Comparison of ENCODE assay signal across 2 fruit fly cellular contexts in the genomic region with DNA sequence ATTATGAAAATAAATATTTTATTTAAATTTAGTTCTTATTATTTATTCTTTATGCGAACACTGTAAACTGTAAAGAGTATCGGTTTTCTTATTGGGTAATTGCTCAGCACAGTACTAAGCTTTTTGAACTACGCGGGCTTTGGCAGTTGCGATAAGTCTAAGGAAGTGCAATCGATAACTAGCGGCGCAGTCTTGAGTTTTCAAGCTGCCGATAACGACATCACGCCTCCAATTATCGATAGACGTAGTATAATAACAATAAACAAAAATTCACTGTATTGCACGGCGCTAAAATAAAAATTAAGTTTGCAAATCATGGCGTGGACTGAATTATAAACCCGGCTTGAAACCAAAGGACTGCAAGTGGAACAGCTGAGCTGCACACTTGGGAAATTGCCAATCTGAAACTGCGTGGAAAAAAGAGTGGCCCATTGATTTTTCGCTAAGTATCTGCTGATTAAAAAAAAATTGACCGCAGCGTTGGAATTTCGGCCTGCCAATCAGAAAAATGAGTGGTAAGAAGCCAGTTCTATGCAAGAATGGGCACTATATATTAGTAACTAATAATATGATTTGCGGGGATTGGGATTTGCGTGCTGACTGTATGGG.
TF ChIP-seq lines count a peak whose summit lies in the region.

A gene (plus strand): TSS at position 224 of the 609 bp plus-strand sequence.

- no peak for TF ChIP-seq CTCF in whole organism, embryonic (GFP tag; optimal IDR thresholded peaks at IDR 0.05; lab: Kevin White, UChicago)

TF ChIP-seq in whole organism, embryonic, 481 proteins besides CTCF, POLR2A, EP300 and RAD21 (continues in another document):
- TF ChIP-seq pum (GFP tag; optimal IDR thresholded peaks at IDR 0.05; lab: Kevin White, UChicago): no peak
- TF ChIP-seq CG9437 (GFP tag; optimal IDR thresholded peaks at IDR 0.05; lab: Kevin White, UChicago): no peak
- no peak for TF ChIP-seq zen (tag; optimal IDR thresholded peaks at IDR 0.05; lab: Kevin White, UChicago)
- TF ChIP-seq CG2116 (GFP tag; optimal IDR thresholded peaks at IDR 0.05; lab: Kevin White, UChicago): peak; percentile 95
- TF ChIP-seq Kr (GFP tag; optimal IDR thresholded peaks at IDR 0.05; lab: Kevin White, UChicago): no peak
- TF ChIP-seq CG3163 (GFP tag; optimal IDR thresholded peaks at IDR 0.05; lab: Kevin White, UChicago): no peak
- no peak for TF ChIP-seq scrt (GFP tag; optimal IDR thresholded peaks at IDR 0.05; lab: Kevin White, UChicago)
- TF ChIP-seq CG9609 (GFP tag; optimal IDR thresholded peaks at IDR 0.05; lab: Kevin White, UChicago): no peak
- peak; percentile 94 for TF ChIP-seq Dp (GFP tag; optimal IDR thresholded peaks at IDR 0.05; lab: Kevin White, UChicago)
- TF ChIP-seq Rx (GFP tag; IDR thresholded peaks at IDR 0.05; lab: Robert Waterston, UW): no peak
- no peak for TF ChIP-seq Adf1 (GFP tag; IDR thresholded peaks at IDR 0.05; lab: Robert Waterston, UW)
- TF ChIP-seq Hmr (GFP tag; optimal IDR thresholded peaks at IDR 0.05; lab: Kevin White, UChicago): no peak
- TF ChIP-seq CG16813 (GFP tag; IDR thresholded peaks at IDR 0.05; lab: Robert Waterston, UW; ENCODE audit: partially characterized antibody): peak; percentile 88
- TF ChIP-seq aop (GFP tag; IDR thresholded peaks at IDR 0.05; lab: Robert Waterston, UW): no peak
- no peak for TF ChIP-seq ara (GFP tag; IDR thresholded peaks at IDR 0.05; lab: Robert Waterston, UW)
- TF ChIP-seq CG4360 (GFP tag; IDR thresholded peaks at IDR 0.05; lab: Robert Waterston, UW): no peak
- TF ChIP-seq CG10654 (GFP tag; optimal IDR thresholded peaks at IDR 0.05; lab: Kevin White, UChicago): no peak
- no peak for TF ChIP-seq tap (tag; optimal IDR thresholded peaks at IDR 0.05; lab: Kevin White, UChicago)
- TF ChIP-seq CG12104 (GFP tag; optimal IDR thresholded peaks at IDR 0.05; lab: Kevin White, UChicago): no peak
- no peak for TF ChIP-seq CG3281 (GFP tag; optimal IDR thresholded peaks at IDR 0.05; lab: Kevin White, UChicago)
- no peak for TF ChIP-seq h (optimal IDR thresholded peaks at IDR 0.05; lab: Kevin White, UChicago)
- TF ChIP-seq gfzf (GFP tag; optimal IDR thresholded peaks at IDR 0.05; lab: Kevin White, UChicago): peak; percentile 54
- TF ChIP-seq CG4820 (GFP tag; optimal IDR thresholded peaks at IDR 0.05; lab: Kevin White, UChicago): no peak
- TF ChIP-seq sim (GFP tag; IDR thresholded peaks at IDR 0.05; lab: Robert Waterston, UW): no peak
- no peak for TF ChIP-seq ssp (GFP tag; IDR thresholded peaks at IDR 0.05; lab: Robert Waterston, UW)
- no peak for TF ChIP-seq gro (GFP tag; optimal IDR thresholded peaks at IDR 0.05; lab: Kevin White, UChicago)
- no peak for TF ChIP-seq luna (GFP tag; optimal IDR thresholded peaks at IDR 0.05; lab: Kevin White, UChicago)
- no peak for TF ChIP-seq zf30C (GFP tag; optimal IDR thresholded peaks at IDR 0.05; lab: Kevin White, UChicago)
- TF ChIP-seq CG11560 (tag; IDR thresholded peaks at IDR 0.05; lab: Robert Waterston, UW): no peak
- no peak for TF ChIP-seq ap (GFP tag; IDR thresholded peaks at IDR 0.05; lab: Robert Waterston, UW)
- TF ChIP-seq CG17829 (tag; optimal IDR thresholded peaks at IDR 0.05; lab: Kevin White, UChicago): no peak
- TF ChIP-seq CG17385 (GFP tag; optimal IDR thresholded peaks at IDR 0.05; lab: Kevin White, UChicago): no peak
- peak; percentile 37 for TF ChIP-seq CoRest (tag; optimal IDR thresholded peaks at IDR 0.05; lab: Kevin White, UChicago)
- no peak for TF ChIP-seq C15 (GFP tag; IDR thresholded peaks at IDR 0.05; lab: Robert Waterston, UW)
- TF ChIP-seq CG8478 (optimal IDR thresholded peaks at IDR 0.05; lab: Kevin White, UChicago): no peak
- TF ChIP-seq trh (GFP tag; optimal IDR thresholded peaks at IDR 0.05; lab: Kevin White, UChicago): no peak
- TF ChIP-seq CG12769 (tag; optimal IDR thresholded peaks at IDR 0.05; lab: Kevin White, UChicago): no peak
- TF ChIP-seq CG8290 (GFP tag; optimal IDR thresholded peaks at IDR 0.05; lab: Kevin White, UChicago): no peak
- no peak for TF ChIP-seq CG8290 (tag; optimal IDR thresholded peaks at IDR 0.05; lab: Kevin White, UChicago)
- TF ChIP-seq fru (optimal IDR thresholded peaks at IDR 0.05; lab: Kevin White, UChicago): no peak
- TF ChIP-seq CG31224 (GFP tag; IDR thresholded peaks at IDR 0.05; lab: Robert Waterston, UW): no peak
- TF ChIP-seq stwl (tag; optimal IDR thresholded peaks at IDR 0.05; lab: Kevin White, UChicago): peak; percentile 62
- no peak for TF ChIP-seq GATAe (GFP tag; conservative IDR thresholded peaks at IDR 0.05; lab: Robert Waterston, UW)
- TF ChIP-seq fd102C (GFP tag; optimal IDR thresholded peaks at IDR 0.05; lab: Kevin White, UChicago): no peak
- TF ChIP-seq Oli (tag; optimal IDR thresholded peaks at IDR 0.05; lab: Kevin White, UChicago): no peak

TF ChIP-seq in whole organism, prepupa, 60 proteins besides CTCF, POLR2A, EP300 and RAD21:
- TF ChIP-seq svp (GFP tag; lab: Kevin White, UChicago) (peak; percentile 85), Sox15 (GFP tag; optimal IDR thresholded peaks at IDR 0.05; lab: Kevin White, UChicago) (no peak)
